Worm (Caenorhabditis elegans) whole organism, mixed stage, embryonic: ENCODE results near the gene C02B10.6.

Source experiments
- elt-1 ChIP-seq: sonication (generic microtip); optimal IDR thresholded peaks from 2 replicates; lab custom pipeline; 2017; ENCODE audit warnings: missing genetic modification characterization, mild to moderate bottlenecking, missing compliant biosample characterization, antibody characterized with exemption, moderate library complexity, borderline replicate concordance; ENCODE audit not compliant: insufficient read depth
- elt-3 ChIP-seq: fragments of 150-350 bp; optimal IDR thresholded peaks from 2 replicates; lab custom pipeline; 2014; ENCODE audit warnings: missing biosample characterization, missing genetic modification characterization
- lin-13 ChIP-seq: fragments of 150-350 bp; optimal IDR thresholded peaks from 2 replicates; lab custom pipeline; 2014; ENCODE audit warnings: missing biosample characterization, missing genetic modification characterization
- mab-5 ChIP-seq: fragments of 150-350 bp; optimal IDR thresholded peaks from 2 replicates; lab custom pipeline; 2014; ENCODE audit warnings: missing biosample characterization, missing genetic modification characterization
- nhr-12 ChIP-seq: fragments of 150-350 bp; optimal IDR thresholded peaks from 2 replicates; lab custom pipeline; 2014; ENCODE audit warnings: missing biosample characterization, missing genetic modification characterization
- pha-4 ChIP-seq: fragments of 150-350 bp; optimal IDR thresholded peaks from 2 replicates; lab custom pipeline; 2018; ENCODE audit warnings: missing biosample characterization, missing genetic modification reagents, missing genetic modification characterization
- snpc-4 ChIP-seq: fragments of 150-350 bp; optimal IDR thresholded peaks from 2 replicates; lab custom pipeline; 2014; ENCODE audit warnings: missing biosample characterization, missing genetic modification characterization
- unc-120 ChIP-seq: sonication (generic microtip); optimal IDR thresholded peaks from 2 replicates; lab custom pipeline; 2017; ENCODE audit warnings: missing genetic modification characterization, missing compliant biosample characterization; ENCODE audit not compliant: poor library complexity, severe bottlenecking
- unc-62 ChIP-seq: fragments of 150-350 bp; optimal IDR thresholded peaks from 2 replicates; lab custom pipeline; 2014; ENCODE audit warnings: missing biosample characterization, missing genetic modification reagents, missing genetic modification characterization
- ztf-11 ChIP-seq: fragments of 150-350 bp; optimal IDR thresholded peaks from 2 replicates; lab custom pipeline; 2014; ENCODE audit warnings: missing biosample characterization, missing genetic modification characterization

- no peak for TF ChIP-seq lin-13 (tag; lab: Kevin White, UChicago)
- TF ChIP-seq mab-5 (tag; lab: Kevin White, UChicago), result no peak
- no peak for TF ChIP-seq elt-1 (tag; lab: Kevin White, UChicago)
- no peak for TF ChIP-seq snpc-4 (tag; lab: Kevin White, UChicago)
- no peak for TF ChIP-seq pha-4 (tag; lab: Kevin White, UChicago)
- peak; percentile 59 for TF ChIP-seq unc-120 (tag; lab: Kevin White, UChicago)
- no peak for TF ChIP-seq elt-3
- TF ChIP-seq unc-62 (GFP tag; lab: Kevin White, UChicago), result peak; percentile 36
- no peak for TF ChIP-seq ztf-11
- TF ChIP-seq nhr-12 (tag; lab: Kevin White, UChicago), result no peak
These were observed 8.2 kb downstream of the C02B10.6 start for ce11 chrIV:5078846-5079245.
